Worm (Caenorhabditis elegans): ENCODE results near the gene F44D12.8.

ce11 chrIV:9998487-9999218 lies 24.4 kb upstream of the F44D12.8 start, which contains the start of gene pyp-1:
- TF ChIP-seq skn-1 (tag; optimal IDR thresholded peaks at IDR 0.05): no peak
- TF ChIP-seq aly-2 (tag; optimal IDR thresholded peaks at IDR 0.05): no peak
- TF ChIP-seq nhr-11 (tag; optimal IDR thresholded peaks at IDR 0.05): no peak
- no peak for TF ChIP-seq ceh-82 (tag; optimal IDR thresholded peaks at IDR 0.05)
- no peak for TF ChIP-seq nhr-237 (tag; optimal IDR thresholded peaks at IDR 0.05)
- no peak for TF ChIP-seq zag-1 (tag; optimal IDR thresholded peaks at IDR 0.05)
